Worm (Caenorhabditis elegans): ENCODE results near the gene F28B12.6.

F28B12.6 gene

ce11 chrII:5940815-5941214 lies at the start of gene F28B12.6:
F28B12.6 (plus strand) TSS chrII:5940863.
- TF ChIP-seq ceh-63 (GFP tag; optimal IDR thresholded peaks at IDR 0.05), result no peak
- TF ChIP-seq nhr-85 (tag), result peak; percentile 3
- peak; percentile 8 for TF ChIP-seq ztf-4 (tag; optimal IDR thresholded peaks at IDR 0.05)
- no peak for TF ChIP-seq efl-1 (optimal IDR thresholded peaks at IDR 0.05)
- TF ChIP-seq efl-1 (GFP tag; optimal IDR thresholded peaks at IDR 0.05 in 1 of 2), result peak in 1 of 2 experiments; percentile 56
- peak; percentile 18 for TF ChIP-seq rnt-1 (tag; optimal IDR thresholded peaks at IDR 0.05)
- TF ChIP-seq nhr-19 (GFP tag; conservative IDR thresholded peaks at IDR 0.05), result no peak
- TF ChIP-seq nhr-90 (tag; optimal IDR thresholded peaks at IDR 0.05; ENCODE audit: poor library complexity), result no peak

ce11 chrII:5892813-5893212 lies 47.9 kb upstream of the F28B12.6 start:
- TF ChIP-seq zag-1 (tag; optimal IDR thresholded peaks at IDR 0.05), result no peak
- no peak for TF ChIP-seq sptf-1 (tag; optimal IDR thresholded peaks at IDR 0.05)
- no peak for TF ChIP-seq unc-30 (tag; optimal IDR thresholded peaks at IDR 0.05)
- peak; percentile 26 for TF ChIP-seq jun-1 (tag; optimal IDR thresholded peaks at IDR 0.05)
- no peak for TF ChIP-seq elt-3 (tag; optimal IDR thresholded peaks at IDR 0.05)
- no peak for TF ChIP-seq tlp-1 (tag; optimal IDR thresholded peaks at IDR 0.05)
- no peak for TF ChIP-seq lin-39 (tag; optimal IDR thresholded peaks at IDR 0.05)
- no peak for TF ChIP-seq ztf-4 (tag; optimal IDR thresholded peaks at IDR 0.05)
- TF ChIP-seq swsn-7 (tag; optimal IDR thresholded peaks at IDR 0.05), result no peak

- TF ChIP-seq fkh-8 (tag; optimal IDR thresholded peaks at IDR 0.05) (peak; percentile 3), efl-1 (optimal IDR thresholded peaks at IDR 0.05) (no peak), efl-1 (GFP tag; optimal IDR thresholded peaks at IDR 0.05 in 1 of 2) (peak in 1 of 2 experiments; percentile 10), nhr-90 (tag; optimal IDR thresholded peaks at IDR 0.05; ENCODE audit: poor library complexity) (no peak)
Measured at ce11 chrII:5895870-5896269, 44.8 kb upstream of the F28B12.6 start, which contains the start of gene F59G1.4. F59G1.4 (plus strand) TSS chrII:5896170.

- TF ChIP-seq ceh-8 (GFP tag; optimal IDR thresholded peaks at IDR 0.05) (peak; percentile 35), mdl-1 (tag; optimal IDR thresholded peaks at IDR 0.05) (no peak), ces-1 (GFP tag; optimal IDR thresholded peaks at IDR 0.05) (no peak), aly-2 (tag; optimal IDR thresholded peaks at IDR 0.05) (no peak), pax-3 (tag; optimal IDR thresholded peaks at IDR 0.05) (peak; percentile 62), lin-15B (tag; optimal IDR thresholded peaks at IDR 0.05) (no peak), irx-1 (tag; optimal IDR thresholded peaks at IDR 0.05) (no peak), fkh-4 (tag; optimal IDR thresholded peaks at IDR 0.05; ENCODE audit: borderline replicate concordance) (no peak), nhr-85 (tag) (no peak), efl-3 (GFP tag; optimal IDR thresholded peaks at IDR 0.05) (no peak), nhr-12 (tag; optimal IDR thresholded peaks at IDR 0.05) (no peak), isw-1 (GFP tag; IDR thresholded peaks at IDR 0.05) (no peak), nhr-237 (tag; optimal IDR thresholded peaks at IDR 0.05) (peak; percentile 25), pqm-1 (tag; optimal IDR thresholded peaks at IDR 0.05) (no peak), ztf-11 (tag; optimal IDR thresholded peaks at IDR 0.05) (no peak), alr-1 (tag; optimal IDR thresholded peaks at IDR 0.05; ENCODE audit: borderline replicate concordance) (no peak), sox-4 (tag; optimal IDR thresholded peaks at IDR 0.05) (peak; percentile 1), snu-23 (GFP tag; optimal IDR thresholded peaks at IDR 0.05) (no peak), swsn-7 (tag; optimal IDR thresholded peaks at IDR 0.05) (peak; percentile 9), fkh-8 (tag; optimal IDR thresholded peaks at IDR 0.05) (peak; percentile 72), ceh-90 (tag; optimal IDR thresholded peaks at IDR 0.05) (no peak), ets-5 (GFP tag; IDR thresholded peaks at IDR 0.05) (no peak), nhr-11 (tag; optimal IDR thresholded peaks at IDR 0.05) (peak; percentile 82), tlp-1 (tag; optimal IDR thresholded peaks at IDR 0.05) (no peak), hlh-4 (tag; optimal IDR thresholded peaks at IDR 0.05) (no peak), lin-14 (GFP tag; optimal IDR thresholded peaks at IDR 0.05) (peak; percentile 57), aha-1 (tag; optimal IDR thresholded peaks at IDR 0.05) (no peak), unc-62 (GFP tag; optimal IDR thresholded peaks at IDR 0.05) (no peak), nhr-47 (tag; optimal IDR thresholded peaks at IDR 0.05) (peak; percentile 35), nhr-71 (tag; optimal IDR thresholded peaks at IDR 0.05) (peak; percentile 64), hpl-2 (GFP tag; optimal IDR thresholded peaks at IDR 0.05) (no peak)
Measured at ce11 chrII:5896512-5896911, 44.2 kb upstream of the F28B12.6 start.
